Fruit fly (Drosophila melanogaster) whole organism: Measurements from ENCODE around the gene NaPi-III.

ENCODE experiments used
- CG8478 ChIP-seq: fragments of >200 bp; optimal IDR thresholded peaks from 2 replicates; lab custom pipeline; 2018; ENCODE audit warnings: inconsistent platforms
- Dll ChIP-seq: fragments of >200 bp; optimal IDR thresholded peaks from 2 replicates; lab custom pipeline; 2017
- EcR ChIP-seq, 2 experiments: fragments of >200 bp; optimal IDR thresholded peaks; 2 replicates each; lab custom pipeline; 2017; ENCODE audit warnings: missing biosample characterization in 2 of 2, missing genetic modification characterization in 2 of 2, missing genetic modification reagents in 2 of 2
- pan ChIP-seq: fragments of >200 bp; optimal IDR thresholded peaks from 2 replicates; lab custom pipeline; 2017
- psq ChIP-seq: fragments of >200 bp; optimal IDR thresholded peaks from 2 replicates; lab custom pipeline; 2017
- usp ChIP-seq: fragments of >200 bp; optimal IDR thresholded peaks from 2 replicates; lab custom pipeline; 2017; ENCODE audit warnings: missing biosample characterization, missing genetic modification characterization, mixed read lengths

NaPi-III gene

dm6 chr3L:11123088-11123487, at the start of gene NaPi-III, which contains the start of gene Ufd1:
NaPi-III (plus strand) TSS chr3L:11123348.
Ufd1 (minus strand) TSS chr3L:11123216.
- no peak for TF ChIP-seq psq (lab: Kevin White, UChicago)
- TF ChIP-seq Dll (lab: Kevin White, UChicago) = no peak
- TF ChIP-seq CG8478 (lab: Kevin White, UChicago) = no peak
- TF ChIP-seq usp = no peak
- TF ChIP-seq pan (lab: Kevin White, UChicago) = no peak

dm6 chr3L:11074043-11074853, 48.9 kb upstream of the NaPi-III start, which contains the start of the genes Pfdn2 and Noc1:
Pfdn2 (minus strand) TSS chr3L:11074388.
Noc1 (plus strand) TSS chr3L:11074769.
- TF ChIP-seq pan (lab: Kevin White, UChicago) (no peak), Dll (lab: Kevin White, UChicago) (no peak), usp (no peak), CG8478 (lab: Kevin White, UChicago) (no peak), EcR (GFP tag; optimal IDR thresholded peaks at IDR 0.05; lab: Kevin White, UChicago) (no peak), psq (lab: Kevin White, UChicago) (no peak)

DNA sequence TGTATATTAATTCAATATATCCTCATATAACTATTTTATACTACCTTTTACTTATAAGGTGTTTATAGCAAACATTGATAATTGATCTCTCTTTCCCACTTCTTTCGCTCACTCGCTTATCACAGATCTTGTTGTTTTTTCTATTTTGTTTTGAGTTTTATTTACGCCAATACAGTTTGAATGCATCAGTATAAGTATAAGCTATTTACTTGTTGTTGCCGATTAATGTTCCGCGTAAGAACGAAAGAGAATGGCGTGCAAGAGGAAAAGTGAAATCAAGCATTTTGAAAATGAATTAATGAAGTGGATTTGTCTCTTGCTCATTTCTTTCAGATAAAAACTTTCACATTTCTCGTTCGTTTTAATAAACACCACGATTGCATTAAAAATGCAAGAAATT, 39.5 kb upstream of the NaPi-III start:
- no peak for TF ChIP-seq pan (lab: Kevin White, UChicago)
- no peak for TF ChIP-seq usp
- no peak for TF ChIP-seq Dll (lab: Kevin White, UChicago)
- TF ChIP-seq psq (lab: Kevin White, UChicago) = no peak
- TF ChIP-seq CG8478 (lab: Kevin White, UChicago) = no peak
- TF ChIP-seq EcR (GFP tag; optimal IDR thresholded peaks at IDR 0.05; lab: Kevin White, UChicago) = no peak

- TF ChIP-seq CG8478 (lab: Kevin White, UChicago) (no peak), EcR (GFP tag; optimal IDR thresholded peaks at IDR 0.05; lab: Kevin White, UChicago) (no peak), usp (no peak), pan (lab: Kevin White, UChicago) (no peak), Dll (lab: Kevin White, UChicago) (no peak), psq (lab: Kevin White, UChicago) (no peak)
These were observed 38.5 kb upstream of the NaPi-III start for dm6 chr3L:11084557-11085231.

DNA sequence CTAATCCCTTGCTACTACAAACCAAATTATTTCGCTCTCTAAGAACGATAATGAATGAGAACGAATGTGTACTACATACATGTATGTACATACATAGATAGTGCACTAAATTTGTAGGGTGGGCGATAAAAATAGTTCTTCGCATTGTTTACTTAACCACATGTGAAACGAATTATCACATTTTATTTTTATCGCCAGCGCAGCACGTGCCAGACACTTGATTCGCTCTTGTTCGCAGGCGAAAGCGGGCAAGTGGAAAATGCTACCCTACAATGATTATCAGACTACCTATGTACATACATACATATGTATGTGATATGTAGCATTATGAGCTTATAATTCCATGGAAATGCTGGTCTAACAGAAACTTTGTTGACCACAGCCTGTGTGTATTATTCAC, 37.3 kb upstream of the NaPi-III start:
- TF ChIP-seq usp (no peak), EcR (GFP tag; optimal IDR thresholded peaks at IDR 0.05; lab: Kevin White, UChicago) (no peak), pan (lab: Kevin White, UChicago) (no peak), psq (lab: Kevin White, UChicago) (no peak), Dll (lab: Kevin White, UChicago) (no peak), CG8478 (lab: Kevin White, UChicago) (no peak)

dm6 chr3L:11089805-11090440, 33.2 kb upstream of the NaPi-III start:
- TF ChIP-seq EcR (GFP tag; optimal IDR thresholded peaks at IDR 0.05; lab: Kevin White, UChicago) (no peak), Dll (lab: Kevin White, UChicago) (no peak), psq (lab: Kevin White, UChicago) (no peak), pan (lab: Kevin White, UChicago) (no peak), usp (no peak), CG8478 (lab: Kevin White, UChicago) (no peak)

- no peak for TF ChIP-seq Dll (lab: Kevin White, UChicago)
- TF ChIP-seq usp = no peak
- TF ChIP-seq EcR (GFP tag; optimal IDR thresholded peaks at IDR 0.05; lab: Kevin White, UChicago) = no peak
- TF ChIP-seq psq (lab: Kevin White, UChicago) = no peak
- TF ChIP-seq pan (lab: Kevin White, UChicago) = no peak
- no peak for TF ChIP-seq CG8478 (lab: Kevin White, UChicago)
These were observed 31.1 kb upstream of the NaPi-III start for dm6 chr3L:11091943-11092609.

DNA sequence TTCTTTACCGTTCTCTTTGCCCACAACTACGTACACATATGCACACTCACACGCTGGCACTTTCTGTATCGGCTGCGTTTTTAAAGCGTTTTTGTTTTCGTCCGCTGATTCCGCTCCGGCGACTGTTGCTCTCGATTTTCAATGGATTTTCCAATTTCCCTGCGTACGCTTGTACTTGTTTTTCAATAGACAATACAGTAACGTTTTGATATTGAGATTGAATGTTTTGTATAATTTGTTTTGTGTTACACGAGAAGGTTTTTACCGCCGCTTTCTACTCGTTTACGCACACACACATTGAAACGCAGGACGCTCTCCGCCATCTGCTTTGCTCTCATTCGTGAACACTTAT, 30.6 kb upstream of the NaPi-III start:
- TF ChIP-seq pan (lab: Kevin White, UChicago) (no peak), usp (no peak), psq (lab: Kevin White, UChicago) (no peak)

dm6 chr3L:11093046-11093520, 30.1 kb upstream of the NaPi-III start, which contains the start of gene JIL-1:
JIL-1 (minus strand) TSS chr3L:11093193.
- TF ChIP-seq psq (lab: Kevin White, UChicago) (no peak), CG8478 (lab: Kevin White, UChicago) (no peak), usp (no peak), pan (lab: Kevin White, UChicago) (no peak), Dll (lab: Kevin White, UChicago) (no peak), EcR (GFP tag; optimal IDR thresholded peaks at IDR 0.05; lab: Kevin White, UChicago) (no peak)

- TF ChIP-seq psq (lab: Kevin White, UChicago) = no peak
- TF ChIP-seq usp = no peak
- no peak for TF ChIP-seq Dll (lab: Kevin White, UChicago)
- no peak for TF ChIP-seq EcR (GFP tag; optimal IDR thresholded peaks at IDR 0.05; lab: Kevin White, UChicago)
- no peak for TF ChIP-seq CG8478 (lab: Kevin White, UChicago)
- no peak for TF ChIP-seq pan (lab: Kevin White, UChicago)
These were observed 28.9 kb upstream of the NaPi-III start for dm6 chr3L:11094279-11094678.
